Worm (Caenorhabditis elegans): ENCODE measurements around the gene srr-1.

- TF ChIP-seq ama-1 (optimal IDR thresholded peaks at IDR 0.05) (no peak), sea-1 (GFP tag; conservative IDR thresholded peaks at IDR 0.05) (no peak)
These were observed 26.8 kb downstream of the srr-1 start for ce11 chrV:13026631-13027299.

Measured in whole organism, early embryonic.